Worm (Caenorhabditis elegans): ENCODE results near the gene T16H12.13.
A peak's percentile ranks its signal among the peaks of the same experiment; 100 is the strongest.

Gene T16H12.13

DNA sequence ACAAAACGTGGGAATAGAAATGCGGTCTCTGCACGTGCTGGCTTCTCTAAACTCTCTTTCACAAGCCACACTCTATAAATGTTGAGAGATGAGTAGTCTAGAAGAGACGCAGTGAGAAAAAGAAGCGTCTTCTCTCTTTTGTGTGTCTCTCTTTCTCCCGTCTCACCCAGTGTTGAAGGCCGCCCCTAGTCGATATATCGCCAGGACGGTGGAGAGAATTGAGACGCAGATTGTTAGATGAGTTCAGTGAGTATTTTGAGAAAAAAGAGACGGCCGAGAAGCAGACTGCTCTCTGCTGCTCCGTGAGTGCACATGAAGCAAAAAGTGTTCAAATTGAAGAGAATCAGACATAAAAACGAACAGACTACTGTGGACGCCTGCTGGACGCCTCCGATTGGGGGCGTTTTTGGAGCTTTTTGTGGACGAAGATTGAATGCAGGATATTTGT is 11.3 kb downstream of the T16H12.13 start (continued):
- TF ChIP-seq madf-10 (tag; optimal IDR thresholded peaks at IDR 0.05) (peak; percentile 54), lin-40 (tag; optimal IDR thresholded peaks at IDR 0.05) (peak; percentile 90), xnd-1 (tag; optimal IDR thresholded peaks at IDR 0.05) (no peak), aptf-3 (GFP tag; IDR thresholded peaks at IDR 0.05) (no peak), ceh-91 (GFP tag; IDR thresholded peaks at IDR 0.05) (no peak)

ce11 chrIII:10097981-10098380 is 12.8 kb downstream of the T16H12.13 start, which contains the start of gene spop-1:
spop-1 (minus strand) TSS chrIII:10098081.
- TF ChIP-seq bed-2 (GFP tag; IDR thresholded peaks at IDR 0.05) (no peak), mxl-1 (tag; optimal IDR thresholded peaks at IDR 0.05) (no peak), T26A5.8 (tag; optimal IDR thresholded peaks at IDR 0.05) (no peak), ceh-27 (GFP tag; optimal IDR thresholded peaks at IDR 0.05) (no peak), snpc-1.1 (tag; optimal IDR thresholded peaks at IDR 0.05; ENCODE audit: insufficient read depth) (no peak), C06A6.2 (GFP tag; conservative IDR thresholded peaks at IDR 0.05) (no peak), aptf-3 (GFP tag; IDR thresholded peaks at IDR 0.05) (no peak), mcd-1 (GFP tag; IDR thresholded peaks at IDR 0.05) (no peak), lag-1 (GFP tag; IDR thresholded peaks at IDR 0.05) (no peak), mes-4 (tag; optimal IDR thresholded peaks at IDR 0.05) (no peak), ets-4 (GFP tag; optimal IDR thresholded peaks at IDR 0.05) (no peak), snpc-4 (GFP tag; optimal IDR thresholded peaks at IDR 0.05) (no peak), snpc-4 (tag; optimal IDR thresholded peaks at IDR 0.05) (no peak), nfyb-1 (GFP tag; IDR thresholded peaks at IDR 0.05) (no peak), pha-4 (tag; optimal IDR thresholded peaks at IDR 0.05) (no peak), bed-1 (GFP tag; IDR thresholded peaks at IDR 0.05) (no peak), ceh-91 (GFP tag; IDR thresholded peaks at IDR 0.05) (no peak), F33H1.4 (GFP tag; IDR thresholded peaks at IDR 0.05) (no peak), ztf-6 (GFP tag; IDR thresholded peaks at IDR 0.05) (no peak), egrh-3 (GFP tag; IDR thresholded peaks at IDR 0.05) (no peak)

DNA sequence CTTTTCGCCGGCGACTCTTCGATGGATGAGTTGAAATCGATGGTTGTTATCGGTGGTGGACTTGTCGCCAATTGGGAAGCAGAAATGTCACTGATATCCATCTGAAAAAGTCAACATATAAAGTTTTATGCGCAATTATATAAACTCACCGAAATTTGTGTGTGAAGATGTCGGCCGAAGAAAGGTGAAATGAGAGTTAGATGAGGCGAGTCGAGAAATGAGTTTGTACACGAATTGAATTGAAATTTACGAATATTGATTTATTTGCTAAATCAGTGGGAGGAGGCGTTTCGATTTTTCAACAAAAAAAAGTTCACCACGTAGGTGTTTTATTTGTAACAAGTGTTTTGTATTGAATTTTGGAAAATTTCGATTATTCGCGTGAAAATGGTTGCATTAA is 16.1 kb downstream of the T16H12.13 start, which contains the start of gene kel-10:
kel-10 (minus strand) TSS at position 101 of the 400 bp plus-strand sequence.
- no peak for TF ChIP-seq nhr-27 (tag; optimal IDR thresholded peaks at IDR 0.05)

ce11 chrIII:10106390-10106789 is 21.2 kb downstream of the T16H12.13 start, which contains the start of gene srt-55:
srt-55 (minus strand) TSS chrIII:10106490.
- TF ChIP-seq sptf-2 (GFP tag; optimal IDR thresholded peaks at IDR 0.05) (no peak), somi-1 (GFP tag; optimal IDR thresholded peaks at IDR 0.05) (no peak), mxl-1 (tag; optimal IDR thresholded peaks at IDR 0.05) (no peak)

DNA sequence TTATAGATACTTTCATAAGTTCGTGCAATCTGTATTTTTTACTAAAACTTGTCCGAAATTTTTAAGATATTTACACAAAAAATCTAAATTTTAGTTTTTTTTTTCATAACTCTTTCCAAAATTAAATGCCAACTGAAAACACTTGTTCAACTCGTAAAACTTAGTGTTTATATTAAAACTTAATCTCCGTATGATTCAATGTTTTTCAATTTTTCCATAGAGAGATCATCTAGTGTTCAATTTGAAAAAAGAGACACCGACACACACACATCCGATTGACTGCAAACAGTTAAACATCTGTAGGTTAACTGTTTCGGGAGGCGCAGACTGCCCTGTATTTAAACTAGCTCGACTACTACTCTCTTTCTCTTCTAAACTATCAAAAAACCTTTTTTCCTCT is 23.8 kb downstream of the T16H12.13 start, which contains the start of gene T16H12.9:
T16H12.9 (plus strand) TSS at position 301 of the 400 bp plus-strand sequence.
- TF ChIP-seq rpc-1 (optimal IDR thresholded peaks at IDR 0.05): no peak
- TF ChIP-seq rpc-1 (tag; optimal IDR thresholded peaks at IDR 0.05): no peak
- no peak for TF ChIP-seq egrh-3 (GFP tag; IDR thresholded peaks at IDR 0.05)
- no peak for TF ChIP-seq mcd-1 (GFP tag; IDR thresholded peaks at IDR 0.05)

DNA sequence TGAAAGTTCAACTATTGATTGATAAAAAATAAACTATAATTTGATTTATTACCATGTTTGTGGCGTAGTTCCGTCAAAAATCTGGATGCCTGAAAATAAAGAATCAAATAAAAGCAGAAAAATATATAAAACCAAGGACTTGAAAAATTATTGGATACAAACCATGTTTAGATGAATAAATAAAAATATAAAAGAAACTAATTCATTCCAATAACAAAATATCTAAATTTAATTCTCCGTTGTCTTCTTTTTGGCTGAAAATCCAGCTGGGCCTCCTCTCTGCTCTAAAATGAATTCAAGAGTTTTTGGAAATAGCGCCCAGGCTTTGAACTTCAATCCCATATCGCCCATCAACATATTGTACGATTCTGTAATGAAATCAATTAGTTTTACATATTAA is 27.8 kb downstream of the T16H12.13 start, which contains the start of gene vps-29:
vps-29 (minus strand) TSS at position 101 of the 400 bp plus-strand sequence.
- TF ChIP-seq chd-7 (tag; optimal IDR thresholded peaks at IDR 0.05): no peak
- no peak for TF ChIP-seq Y67H2A.10 (GFP tag; conservative IDR thresholded peaks at IDR 0.05)
- TF ChIP-seq mxl-1 (tag; optimal IDR thresholded peaks at IDR 0.05): no peak
- TF ChIP-seq ztf-25 (GFP tag; IDR thresholded peaks at IDR 0.05): no peak
- TF ChIP-seq F33H1.4 (GFP tag; IDR thresholded peaks at IDR 0.05): no peak
- no peak for TF ChIP-seq snpc-4 (GFP tag; optimal IDR thresholded peaks at IDR 0.05)
- no peak for TF ChIP-seq snpc-4 (tag; optimal IDR thresholded peaks at IDR 0.05)
- no peak for TF ChIP-seq hmg-1.2 (GFP tag; IDR thresholded peaks at IDR 0.05)
- TF ChIP-seq ztf-18 (tag; optimal IDR thresholded peaks at IDR 0.05): no peak
- TF ChIP-seq Y56A3A.18 (GFP tag; IDR thresholded peaks at IDR 0.05): no peak

Measured in whole organism, young adult.